Fruit fly (Drosophila melanogaster) whole organism, prepupa: Measurements from ENCODE around the gene CG11703.
A peak's percentile ranks its signal among the peaks of the same experiment; 100 is the strongest.

Experiments
- Blimp-1 ChIP-seq: fragments of 200-800 bp; sonication (Bioruptor generic); optimal IDR thresholded peaks from 3 replicates; lab custom pipeline; 2017; ENCODE audit warnings: missing biosample characterization, missing genetic modification characterization, mild to moderate bottlenecking, moderate library complexity, missing genetic modification reagents
- CG10631 ChIP-seq: fragments of 200-800 bp; sonication (Bioruptor generic); optimal IDR thresholded peaks from 2 replicates; lab custom pipeline; 2016; ENCODE audit warnings: missing biosample characterization, missing genetic modification characterization
- CG11294 ChIP-seq: fragments of 200-800 bp; sonication (Bioruptor generic); IDR thresholded peaks from 2 replicates; pipeline ENCODE4 v1.3.6; 2022; ENCODE audit warnings: missing biosample characterization, missing genetic modification characterization
- CG11762 ChIP-seq: fragments of 200-800 bp; sonication (Bioruptor generic); optimal IDR thresholded peaks from 3 replicates; lab custom pipeline; 2016; ENCODE audit warnings: missing biosample characterization, missing genetic modification characterization; ENCODE audit not compliant: insufficient read depth
- CG11902 ChIP-seq: fragments of 200-800 bp; sonication (Bioruptor generic); optimal IDR thresholded peaks from 3 replicates; lab custom pipeline; 2016; ENCODE audit warnings: missing biosample characterization, missing genetic modification characterization
- CG15336 ChIP-seq: fragments of 200-800 bp; sonication (Bioruptor generic); IDR thresholded peaks from 2 replicates; pipeline ENCODE4 v1.3.6; 2022; ENCODE audit warnings: missing biosample characterization, missing genetic modification characterization
- CG1621 ChIP-seq: fragments of 200-800 bp; sonication (Bioruptor generic); optimal IDR thresholded peaks from 3 replicates; lab custom pipeline; 2018; ENCODE audit warnings: missing biosample characterization, mild to moderate bottlenecking, missing genetic modification characterization
- CG16779 ChIP-seq: fragments of 200-800 bp; sonication (Bioruptor generic); optimal IDR thresholded peaks from 3 replicates; lab custom pipeline; 2017; ENCODE audit warnings: missing biosample characterization, mild to moderate bottlenecking, missing genetic modification characterization
- CG3032 ChIP-seq: fragments of 200-800 bp; optimal IDR thresholded peaks from 2 replicates; lab custom pipeline; 2019; ENCODE audit warnings: missing biosample characterization, mild to moderate bottlenecking, missing genetic modification characterization, moderate library complexity
- CG31627 ChIP-seq: fragments of 200-800 bp; sonication (Bioruptor generic); optimal IDR thresholded peaks from 3 replicates; lab custom pipeline; 2016; ENCODE audit warnings: missing biosample characterization, missing genetic modification characterization
- CG32006 ChIP-seq: fragments of 200-800 bp; sonication (Bioruptor generic); optimal IDR thresholded peaks from 3 replicates; lab custom pipeline; 2017; ENCODE audit warnings: missing biosample characterization, mild to moderate bottlenecking, missing genetic modification characterization
- CG3919 ChIP-seq: fragments of 200-800 bp; sonication (Bioruptor generic); optimal IDR thresholded peaks from 3 replicates; lab custom pipeline; 2016; ENCODE audit warnings: missing biosample characterization, missing genetic modification characterization
- CG4318 ChIP-seq: fragments of 200-800 bp; sonication (Bioruptor generic); optimal IDR thresholded peaks from 3 replicates; lab custom pipeline; 2017; ENCODE audit warnings: missing biosample characterization, mild to moderate bottlenecking, missing genetic modification characterization
- CG6163 ChIP-seq: fragments of 200-800 bp; sonication (Bioruptor generic); IDR thresholded peaks from 3 replicates; pipeline ENCODE4 v1.3.6; 2022; ENCODE audit warnings: missing biosample characterization, missing genetic modification characterization
- CG6276 ChIP-seq: fragments of 200-800 bp; sonication (Bioruptor generic); optimal IDR thresholded peaks from 2 replicates; lab custom pipeline; 2017; ENCODE audit warnings: missing biosample characterization, mild to moderate bottlenecking, missing genetic modification characterization
- CG6792 ChIP-seq: fragments of 200-800 bp; sonication (Bioruptor generic); optimal IDR thresholded peaks from 3 replicates; lab custom pipeline; 2016; ENCODE audit warnings: missing biosample characterization, missing genetic modification characterization
- CG6808 ChIP-seq: fragments of 200-800 bp; sonication (Bioruptor generic); optimal IDR thresholded peaks from 3 replicates; lab custom pipeline; 2017; ENCODE audit warnings: missing biosample characterization, missing genetic modification characterization, mild to moderate bottlenecking, moderate library complexity, missing genetic modification reagents
- CG6854 ChIP-seq: fragments of 200-800 bp; sonication (Bioruptor generic); optimal IDR thresholded peaks from 2 replicates; lab custom pipeline; 2017; ENCODE audit warnings: missing biosample characterization, mild to moderate bottlenecking, missing genetic modification characterization
- CG8319 ChIP-seq: fragments of 200-800 bp; sonication (Bioruptor generic); optimal IDR thresholded peaks from 3 replicates; lab custom pipeline; 2016; ENCODE audit warnings: missing biosample characterization, missing genetic modification characterization
- CG8632 ChIP-seq: fragments of 200-800 bp; sonication (Bioruptor generic); optimal IDR thresholded peaks from 3 replicates; lab custom pipeline; 2016; ENCODE audit warnings: missing biosample characterization, missing genetic modification characterization
- CG9139 ChIP-seq: fragments of 200-800 bp; sonication (Bioruptor generic); optimal IDR thresholded peaks from 3 replicates; lab custom pipeline; 2017; ENCODE audit warnings: missing biosample characterization, mild to moderate bottlenecking, missing genetic modification characterization
- Eip78C ChIP-seq: fragments of 200-800 bp; sonication (Bioruptor generic); peaks from one replicate; lab custom pipeline; 2016; ENCODE audit warnings: missing biosample characterization, missing genetic modification characterization
- Eip93F ChIP-seq: fragments of 200-800 bp; sonication (Bioruptor generic); optimal IDR thresholded peaks from 2 replicates; lab custom pipeline; 2016; ENCODE audit warnings: missing biosample characterization, mild to moderate bottlenecking, missing genetic modification characterization
- Ets96B ChIP-seq: fragments of 200-800 bp; optimal IDR thresholded peaks from 2 replicates; lab custom pipeline; 2019; ENCODE audit warnings: missing biosample characterization, mild to moderate bottlenecking, missing genetic modification characterization, moderate library complexity
- Gug ChIP-seq: fragments of 200-800 bp; sonication (Bioruptor generic); IDR thresholded peaks from 2 replicates; pipeline ENCODE4 v1.3.6; 2022; ENCODE audit warnings: missing biosample characterization, missing genetic modification characterization
- Hr38 ChIP-seq: sonication (Bioruptor generic); optimal IDR thresholded peaks from 2 replicates; lab custom pipeline; 2016; ENCODE audit warnings: missing biosample characterization, missing genetic modification characterization
- Hr39 ChIP-seq: fragments of 200-800 bp; sonication (Bioruptor generic); optimal IDR thresholded peaks from 2 replicates; lab custom pipeline; 2016; ENCODE audit warnings: missing biosample characterization, missing genetic modification characterization
- Hr4 ChIP-seq: fragments of 200-800 bp; sonication (Bioruptor generic); optimal IDR thresholded peaks from 3 replicates; lab custom pipeline; 2016; ENCODE audit warnings: missing biosample characterization, missing genetic modification characterization
- Lpt ChIP-seq: fragments of 200-800 bp; sonication (Bioruptor generic); optimal IDR thresholded peaks from 3 replicates; lab custom pipeline; 2016; ENCODE audit warnings: missing biosample characterization, missing genetic modification characterization
- Met ChIP-seq: fragments of 200-800 bp; sonication (Bioruptor generic); optimal IDR thresholded peaks from 3 replicates; lab custom pipeline; 2016; ENCODE audit warnings: missing biosample characterization, missing genetic modification characterization
- achi ChIP-seq: fragments of 200-800 bp; sonication (Bioruptor generic); optimal IDR thresholded peaks from 3 replicates; lab custom pipeline; 2016; ENCODE audit warnings: missing biosample characterization, missing genetic modification characterization
- acj6 ChIP-seq: fragments of 200-800 bp; sonication (Bioruptor generic); optimal IDR thresholded peaks from 3 replicates; lab custom pipeline; 2016; ENCODE audit warnings: missing biosample characterization, missing genetic modification characterization
- dac ChIP-seq: fragments of 200-800 bp; sonication (Bioruptor generic); optimal IDR thresholded peaks from 2 replicates; lab custom pipeline; 2017; ENCODE audit warnings: missing biosample characterization, mild to moderate bottlenecking, missing genetic modification characterization
- dsx ChIP-seq: fragments of 200-800 bp; optimal IDR thresholded peaks from 3 replicates; lab custom pipeline; 2019; ENCODE audit warnings: missing biosample characterization, mild to moderate bottlenecking, missing genetic modification characterization, moderate library complexity; ENCODE audit not compliant: poor library complexity, severe bottlenecking
- esn ChIP-seq: fragments of 200-800 bp; sonication (Bioruptor generic); optimal IDR thresholded peaks from 2 replicates; lab custom pipeline; 2016; ENCODE audit warnings: missing biosample characterization, mild to moderate bottlenecking, missing genetic modification characterization, moderate library complexity
- fd59A ChIP-seq: fragments of 200-800 bp; sonication (Bioruptor generic); optimal IDR thresholded peaks from 2 replicates; lab custom pipeline; 2017; ENCODE audit warnings: missing biosample characterization, mild to moderate bottlenecking, missing genetic modification characterization, missing genetic modification reagents
- fd85E ChIP-seq: fragments of 200-800 bp; sonication (Bioruptor generic); optimal IDR thresholded peaks from 3 replicates; lab custom pipeline; 2016; ENCODE audit warnings: missing biosample characterization, missing genetic modification characterization
- lz ChIP-seq: fragments of 200-800 bp; sonication (Bioruptor generic); optimal IDR thresholded peaks from 3 replicates; lab custom pipeline; 2016; ENCODE audit warnings: missing biosample characterization, missing genetic modification characterization
- net ChIP-seq: fragments of 200-800 bp; sonication (Bioruptor generic); optimal IDR thresholded peaks from 3 replicates; lab custom pipeline; 2016; ENCODE audit warnings: missing biosample characterization, missing genetic modification characterization
- salr ChIP-seq, 2 experiments: fragments of 200-800 bp; sonication (Bioruptor generic); optimal IDR thresholded peaks; 3 replicates each; lab custom pipeline; 2016 to 2018; ENCODE audit warnings: missing biosample characterization in 2 of 2, missing genetic modification characterization in 2 of 2, mild to moderate bottlenecking in 1 of 2
- spab ChIP-seq: fragments of 200-800 bp; sonication (Bioruptor generic); optimal IDR thresholded peaks from 2 replicates; lab custom pipeline; 2017; ENCODE audit warnings: missing biosample characterization, mild to moderate bottlenecking, missing genetic modification characterization, missing genetic modification reagents
- ss ChIP-seq, 2 experiments: fragments of 200-800 bp; sonication (Bioruptor generic); optimal IDR thresholded peaks; 2 replicates in 1 of 2; 3 replicates in 1 of 2; lab custom pipeline; 2017 to 2018; ENCODE audit warnings: mild to moderate bottlenecking in 2 of 2, missing biosample characterization in 2 of 2, missing genetic modification characterization in 2 of 2, moderate library complexity in 1 of 2
- svp ChIP-seq: fragments of 200-800 bp; sonication (Bioruptor generic); peaks from one replicate; lab custom pipeline; 2016; ENCODE audit warnings: missing biosample characterization, missing genetic modification characterization
- topi ChIP-seq: fragments of 200-800 bp; sonication (Bioruptor generic); optimal IDR thresholded peaks from 3 replicates; lab custom pipeline; 2016; ENCODE audit warnings: missing biosample characterization, missing genetic modification characterization
- vri ChIP-seq: fragments of 200-800 bp; sonication (Bioruptor generic); optimal IDR thresholded peaks from 3 replicates; lab custom pipeline; 2016; ENCODE audit warnings: missing biosample characterization, mild to moderate bottlenecking, missing genetic modification characterization

CG11703 gene

DNA sequence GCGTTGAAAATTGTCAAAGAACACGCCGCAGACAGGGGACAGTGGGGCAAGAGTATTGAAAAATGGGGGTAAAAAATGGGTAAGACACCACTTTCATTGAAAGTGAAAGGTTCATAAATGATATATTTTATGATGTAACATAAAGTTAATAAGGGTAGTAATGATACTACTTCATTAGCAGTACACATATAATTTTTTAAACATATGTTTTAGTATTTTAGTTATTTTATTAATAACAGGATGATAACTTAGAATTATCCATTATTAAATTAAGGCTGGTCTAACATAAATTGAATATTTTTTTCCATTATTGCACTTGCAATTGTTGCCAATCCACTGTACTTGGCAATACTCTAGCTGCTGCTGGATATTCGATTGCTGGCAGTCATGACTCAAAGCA is 46.0 kb upstream of the CG11703 start (continued):
- TF ChIP-seq dac (GFP tag; lab: Kevin White, UChicago) (peak; percentile 54), CG16779 (tag; lab: Kevin White, UChicago) (peak; percentile 56), CG3032 (peak; percentile 62), CG31627 (GFP tag; lab: Kevin White, UChicago) (no peak), CG3919 (GFP tag; lab: Kevin White, UChicago) (peak; percentile 57), Lpt (GFP tag; lab: Kevin White, UChicago) (peak; percentile 75), achi (GFP tag; lab: Kevin White, UChicago) (peak; percentile 76), CG6276 (peak; percentile 86), CG8319 (GFP tag; lab: Kevin White, UChicago) (no peak), fd85E (GFP tag; lab: Kevin White, UChicago) (no peak), vri (GFP tag; lab: Kevin White, UChicago) (no peak), svp (GFP tag; lab: Kevin White, UChicago) (peak; percentile 3), CG32006 (GFP tag; lab: Kevin White, UChicago) (peak; percentile 90), CG11762 (GFP tag; lab: Kevin White, UChicago) (peak; percentile 70), salr (GFP tag; optimal IDR thresholded peaks at IDR 0.05; lab: Kevin White, UChicago) (peak in 1 of 2 experiments; percentile 83), Gug (GFP tag; lab: Robert Waterston, UW) (peak; percentile 54; the same call in 1 of the 2 replicates), fd59A (GFP tag; lab: Kevin White, UChicago) (peak; percentile 51), Ets96B (tag; lab: Kevin White, UChicago) (peak; percentile 63), CG6792 (GFP tag; lab: Kevin White, UChicago) (peak; percentile 42), CG6854 (no peak), Met (GFP tag; lab: Kevin White, UChicago) (no peak)

DNA sequence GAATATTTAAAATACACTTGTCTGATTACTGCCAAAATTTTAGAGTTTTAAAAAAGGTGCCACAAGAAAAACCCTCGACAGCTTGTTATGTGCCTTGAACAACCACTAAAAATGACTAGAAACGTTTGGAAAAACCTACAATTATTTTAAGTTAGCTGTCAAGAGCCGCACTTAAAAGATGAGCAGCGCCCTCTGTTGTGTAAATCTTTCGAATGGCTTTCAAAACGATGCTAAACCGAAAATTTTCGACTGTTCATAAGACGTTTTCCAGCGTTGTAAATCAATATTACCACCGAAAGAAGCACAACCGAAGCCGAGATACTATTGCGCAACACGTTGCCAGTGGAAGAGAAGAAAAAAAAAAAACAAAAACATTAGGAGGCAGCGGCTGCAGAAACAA is 43.1 kb upstream of the CG11703 start:
- no peak for TF ChIP-seq CG6276
- TF ChIP-seq CG8632 (GFP tag; lab: Kevin White, UChicago) = no peak
- no peak for TF ChIP-seq acj6 (GFP tag; lab: Kevin White, UChicago)
- no peak for TF ChIP-seq spab (GFP tag; lab: Kevin White, UChicago)
- no peak for TF ChIP-seq CG3032
- no peak for TF ChIP-seq svp (GFP tag; lab: Kevin White, UChicago)
- TF ChIP-seq Blimp-1 (GFP tag; lab: Kevin White, UChicago) = no peak
- no peak for TF ChIP-seq CG11294
- no peak for TF ChIP-seq ss (GFP tag; optimal IDR thresholded peaks at IDR 0.05; lab: Kevin White, UChicago)
- TF ChIP-seq CG8319 (GFP tag; lab: Kevin White, UChicago) = no peak
- no peak for TF ChIP-seq CG6163
- no peak for TF ChIP-seq achi (GFP tag; lab: Kevin White, UChicago)
- TF ChIP-seq Hr4 (GFP tag; lab: Kevin White, UChicago) = no peak
- no peak for TF ChIP-seq CG31627 (GFP tag; lab: Kevin White, UChicago)
- no peak for TF ChIP-seq Ets96B (tag; lab: Kevin White, UChicago)
- no peak for TF ChIP-seq CG11902 (GFP tag; lab: Kevin White, UChicago)
- TF ChIP-seq fd59A (GFP tag; lab: Kevin White, UChicago) = no peak

DNA sequence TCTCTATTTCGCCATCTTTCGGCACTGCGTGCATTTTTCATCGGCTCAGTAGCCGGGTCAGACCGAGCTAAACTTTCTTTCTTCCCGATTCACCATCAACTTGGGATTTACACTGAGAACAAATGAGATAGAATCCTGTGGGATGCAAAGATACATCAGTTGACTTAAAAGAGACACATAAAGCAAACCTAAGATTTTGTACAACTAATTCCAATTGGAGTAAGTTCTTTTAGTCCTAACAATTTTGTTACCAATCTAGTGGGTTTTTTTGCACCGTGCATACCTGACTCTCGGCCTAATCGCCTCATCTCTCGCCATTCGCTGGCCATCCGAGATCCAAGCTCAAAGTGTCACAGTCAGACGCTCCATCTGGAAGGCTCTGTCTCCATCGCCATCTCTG is 36.8 kb upstream of the CG11703 start:
- TF ChIP-seq Lpt (GFP tag; lab: Kevin White, UChicago) (no peak), esn (GFP tag; lab: Kevin White, UChicago) (no peak), achi (GFP tag; lab: Kevin White, UChicago) (peak; percentile 20), net (GFP tag; lab: Kevin White, UChicago) (no peak), CG11902 (GFP tag; lab: Kevin White, UChicago) (no peak), CG1621 (no peak), fd85E (GFP tag; lab: Kevin White, UChicago) (no peak), CG6808 (GFP tag; lab: Kevin White, UChicago) (no peak), Gug (GFP tag; lab: Robert Waterston, UW) (peak; percentile 58), salr (GFP tag; optimal IDR thresholded peaks at IDR 0.05; lab: Kevin White, UChicago) (no peak), CG9139 (no peak), Met (GFP tag; lab: Kevin White, UChicago) (no peak), CG15336 (GFP tag; lab: Robert Waterston, UW) (peak; percentile 60), Eip78C (peak; percentile 66), CG6792 (GFP tag; lab: Kevin White, UChicago) (peak; percentile 24), dsx (GFP tag; lab: Kevin White, UChicago) (no peak), Eip93F (GFP tag; lab: Kevin White, UChicago) (no peak), CG8632 (GFP tag; lab: Kevin White, UChicago) (no peak), CG6276 (peak; percentile 74), CG4318 (GFP tag; lab: Kevin White, UChicago) (peak; percentile 45), Hr4 (GFP tag; lab: Kevin White, UChicago) (peak; percentile 39), CG3032 (no peak), CG31627 (GFP tag; lab: Kevin White, UChicago) (no peak), CG10631 (peak; percentile 16), Hr39 (GFP tag; lab: Kevin White, UChicago) (no peak), Hr38 (GFP tag; lab: Kevin White, UChicago) (no peak), topi (no peak), lz (GFP tag; lab: Kevin White, UChicago) (no peak)
